Worm (Caenorhabditis elegans) whole organism, L1 larva: ENCODE data around the gene Y47D7A.3.

ENCODE experiments used
- aly-2 ChIP-seq: fragments of 150-350 bp; optimal IDR thresholded peaks from 2 replicates; lab custom pipeline; 2014; ENCODE audit warnings: missing biosample characterization, missing genetic modification characterization
- ceh-88 ChIP-seq: fragments of 200-800 bp; sonication (Bioruptor generic); IDR thresholded peaks from 2 replicates; pipeline ENCODE4 v1.3.6; 2022; ENCODE audit warnings: missing genetic modification characterization, missing compliant biosample characterization
- ces-1 ChIP-seq: fragments of 150-350 bp; optimal IDR thresholded peaks from 2 replicates; lab custom pipeline; 2014; ENCODE audit warnings: missing biosample characterization, missing genetic modification reagents, missing genetic modification characterization
- fkh-8 ChIP-seq: sonication (generic microtip); optimal IDR thresholded peaks from 2 replicates; lab custom pipeline; 2016; ENCODE audit warnings: mild to moderate bottlenecking, missing genetic modification characterization, missing compliant biosample characterization
- lin-39 ChIP-seq: fragments of 150-350 bp; optimal IDR thresholded peaks from 2 replicates; lab custom pipeline; 2014; ENCODE audit warnings: missing biosample characterization, missing genetic modification reagents, missing genetic modification characterization
- mdl-1 ChIP-seq, 2 experiments: fragments of 150-350 bp; optimal IDR thresholded peaks; 2 replicates each; lab custom pipeline; 2014 to 2017; ENCODE audit warnings: missing biosample characterization in 2 of 2, missing genetic modification characterization in 2 of 2, inconsistent platforms in 1 of 2
- mep-1 ChIP-seq: fragments of 150-350 bp; optimal IDR thresholded peaks from 2 replicates; lab custom pipeline; 2014; ENCODE audit warnings: missing biosample characterization, missing genetic modification characterization
- nhr-77 ChIP-seq: fragments of 150-350 bp; optimal IDR thresholded peaks from 2 replicates; lab custom pipeline; 2014; ENCODE audit warnings: missing biosample characterization, missing genetic modification characterization
- tbx-2 ChIP-seq: sonication (generic microtip); optimal IDR thresholded peaks from 2 replicates; lab custom pipeline; 2016; ENCODE audit warnings: missing genetic modification characterization, missing compliant biosample characterization
- unc-130 ChIP-seq: fragments of 150-350 bp; optimal IDR thresholded peaks from 2 replicates; lab custom pipeline; 2017; ENCODE audit warnings: missing biosample characterization, missing genetic modification characterization, inconsistent platforms

DNA sequence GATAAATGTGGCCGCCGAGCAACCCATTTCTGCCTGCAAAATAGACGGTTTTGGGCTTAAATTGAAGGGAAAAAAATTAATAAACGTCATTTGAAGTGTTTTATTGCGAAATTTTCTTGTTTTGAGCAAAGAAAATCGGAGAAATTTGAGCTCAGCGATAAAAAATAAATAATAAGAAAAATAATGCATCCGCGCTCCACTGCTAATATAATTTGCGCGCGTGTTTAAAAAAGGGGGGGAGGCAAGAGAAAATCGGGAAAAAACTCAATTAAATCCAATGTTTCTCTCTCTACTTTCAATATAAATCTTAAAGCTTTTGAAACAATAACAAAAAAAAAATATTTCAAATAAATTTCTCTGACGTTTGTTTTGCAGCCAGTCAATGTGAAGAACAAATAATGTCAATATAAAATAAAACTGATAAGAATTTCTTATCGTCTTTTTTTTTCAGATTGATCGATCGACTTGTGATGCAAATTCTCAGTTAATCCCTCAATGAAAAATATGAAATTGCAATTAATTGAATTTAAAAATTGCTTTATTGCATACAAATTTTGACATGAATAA is 39.9 kb downstream of the Y47D7A.3 start, which contains the start of gene rft-2:
- TF ChIP-seq ceh-88 (GFP tag; lab: Robert Waterston, UW) (no peak), fkh-8 (peak; percentile 53), tbx-2 (tag; lab: Kevin White, UChicago) (peak; percentile 50), ces-1 (GFP tag; lab: Kevin White, UChicago) (no peak), aly-2 (no peak), unc-130 (tag; lab: Kevin White, UChicago) (no peak), lin-39 (tag; lab: Kevin White, UChicago) (no peak), nhr-77 (tag; lab: Kevin White, UChicago) (peak; percentile 35), mep-1 (peak; percentile 62), mdl-1 (tag; optimal IDR thresholded peaks at IDR 0.05; lab: Kevin White, UChicago) (peak in 1 of 2 experiments; percentile 22)
